Worm (Caenorhabditis elegans) whole organism, L2 larva: ENCODE data around the gene grd-9.

ENCODE experiments used
- alr-1 ChIP-seq: fragments of 150-350 bp; optimal IDR thresholded peaks from 2 replicates; lab custom pipeline; 2014; ENCODE audit warnings: missing biosample characterization, missing genetic modification characterization
- ama-1 ChIP-seq: fragments of 150-350 bp; optimal IDR thresholded peaks from 2 replicates; lab custom pipeline; 2018; ENCODE audit warnings: inconsistent platforms
- blmp-1 ChIP-seq: sonication (generic microtip); optimal IDR thresholded peaks from 2 replicates; lab custom pipeline; 2017; ENCODE audit warnings: missing genetic modification characterization, mild to moderate bottlenecking, missing compliant biosample characterization, antibody characterized with exemption, moderate library complexity; ENCODE audit not compliant: insufficient read depth
- ceh-16 ChIP-seq: fragments of 150-350 bp; optimal IDR thresholded peaks from 2 replicates; lab custom pipeline; 2014; ENCODE audit warnings: missing biosample characterization, missing genetic modification characterization
- dmd-4 ChIP-seq: sonication (generic microtip); optimal IDR thresholded peaks from 2 replicates; lab custom pipeline; 2017; ENCODE audit warnings: missing biosample characterization, missing genetic modification characterization
- mab-5 ChIP-seq: fragments of 150-350 bp; optimal IDR thresholded peaks from 2 replicates; lab custom pipeline; 2014; ENCODE audit warnings: missing biosample characterization, missing genetic modification characterization
- mbf-1 ChIP-seq: sonication (generic microtip); optimal IDR thresholded peaks from 2 replicates; lab custom pipeline; 2017; ENCODE audit warnings: missing biosample characterization, missing genetic modification characterization
- nhr-237 ChIP-seq: fragments of 150-350 bp; optimal IDR thresholded peaks from 2 replicates; lab custom pipeline; 2014; ENCODE audit warnings: missing biosample characterization, missing genetic modification characterization
- unc-39 ChIP-seq: fragments of 150-350 bp; optimal IDR thresholded peaks from 2 replicates; lab custom pipeline; 2014; ENCODE audit warnings: missing biosample characterization, missing genetic modification characterization
- unc-55 ChIP-seq: fragments of 150-350 bp; sonication (generic microtip); optimal IDR thresholded peaks from 3 replicates; lab custom pipeline; 2014; ENCODE audit warnings: missing biosample characterization, missing genetic modification reagents, missing genetic modification characterization
- unc-62 ChIP-seq: fragments of 150-350 bp; optimal IDR thresholded peaks from 2 replicates; lab custom pipeline; 2014; ENCODE audit warnings: missing biosample characterization, missing genetic modification reagents, missing genetic modification characterization
- ztf-11 ChIP-seq: sonication (generic microtip); optimal IDR thresholded peaks from 2 replicates; lab custom pipeline; 2017; ENCODE audit warnings: missing biosample characterization, missing genetic modification characterization
- ztf-4 ChIP-seq: fragments of 150-350 bp; optimal IDR thresholded peaks from 2 replicates; lab custom pipeline; 2014; ENCODE audit warnings: missing biosample characterization, missing genetic modification characterization

- TF ChIP-seq blmp-1 (tag; lab: Kevin White, UChicago) (no peak), ama-1 (lab: Kevin White, UChicago) (no peak), unc-55 (no peak), unc-39 (tag; lab: Kevin White, UChicago) (no peak), ztf-11 (tag; lab: Kevin White, UChicago) (no peak), ztf-4 (tag; lab: Kevin White, UChicago) (no peak), unc-62 (GFP tag; lab: Kevin White, UChicago) (no peak), nhr-237 (tag; lab: Kevin White, UChicago) (no peak), ceh-16 (no peak), dmd-4 (tag; lab: Kevin White, UChicago) (no peak), alr-1 (no peak), mab-5 (tag; lab: Kevin White, UChicago) (no peak), mbf-1 (tag; lab: Kevin White, UChicago) (no peak)
Observed at ce11 chrV:5852084-5852483, 43.0 kb upstream of the grd-9 start.
